Fruit fly (Drosophila melanogaster): ENCODE results near the gene CG34280.

Gene CG34280

DNA sequence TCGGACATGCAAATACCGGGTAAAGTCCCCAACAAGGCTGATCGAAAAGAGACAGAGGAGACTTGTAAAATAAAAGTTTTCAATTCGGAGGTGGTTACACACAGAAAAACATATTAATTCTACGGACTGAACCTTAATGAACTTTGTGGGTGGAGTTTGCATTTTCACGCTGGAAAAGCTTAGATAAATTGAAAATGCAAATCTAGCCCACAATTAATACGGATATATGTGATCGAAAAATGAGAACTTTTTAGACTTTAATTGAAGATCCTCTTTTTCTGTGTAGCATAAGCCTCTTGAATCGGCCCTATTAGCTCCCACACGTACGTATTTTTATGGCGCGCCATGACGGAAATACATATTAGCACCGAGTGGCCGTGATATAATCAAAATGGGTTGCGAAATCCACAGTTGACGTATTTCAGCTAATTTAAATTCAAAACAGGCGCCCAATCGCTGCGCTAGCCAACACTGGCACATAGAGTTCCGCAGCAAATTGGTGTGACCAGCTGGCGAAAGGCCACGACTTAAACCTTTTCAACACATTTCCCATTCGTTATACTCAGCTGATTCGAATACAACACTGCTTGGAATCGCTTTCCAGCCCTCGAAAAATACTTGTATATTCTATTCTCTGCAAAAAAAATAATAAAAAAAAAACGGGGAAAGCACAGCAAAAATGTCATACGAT is 18.0 kb downstream of the CG34280 start (continued):
- TF ChIP-seq lilli (GFP tag; optimal IDR thresholded peaks at IDR 0.05) (peak; percentile 69), zen (tag; optimal IDR thresholded peaks at IDR 0.05) (peak; percentile 21), tll (GFP tag; optimal IDR thresholded peaks at IDR 0.05) (no peak), CG9932 (GFP tag; IDR thresholded peaks at IDR 0.05) (peak; percentile 73), HmgZ (tag; optimal IDR thresholded peaks at IDR 0.05) (peak; percentile 65), az2 (GFP tag; optimal IDR thresholded peaks at IDR 0.05) (peak; percentile 20), CG11247 (GFP tag; IDR thresholded peaks at IDR 0.05) (peak; percentile 64), CG17361 (GFP tag; IDR thresholded peaks at IDR 0.05) (peak; percentile 49; the same call in 1 of the 3 replicates), CG15073 (GFP tag; optimal IDR thresholded peaks at IDR 0.05) (no peak), fd102C (GFP tag; optimal IDR thresholded peaks at IDR 0.05) (peak; percentile 24), Rx (GFP tag; IDR thresholded peaks at IDR 0.05) (no peak), CG8478 (optimal IDR thresholded peaks at IDR 0.05) (no peak), Fer3 (tag; optimal IDR thresholded peaks at IDR 0.05) (peak; percentile 49), CG7357 (GFP tag; IDR thresholded peaks at IDR 0.05) (no peak), Hr3 (GFP tag; optimal IDR thresholded peaks at IDR 0.05) (peak; percentile 2), grn (GFP tag; optimal IDR thresholded peaks at IDR 0.05) (no peak), vfl (GFP tag; optimal IDR thresholded peaks at IDR 0.05) (peak; percentile 57), slbo (GFP tag; IDR thresholded peaks at IDR 0.05) (peak; percentile 58), CG6272 (GFP tag; IDR thresholded peaks at IDR 0.05) (no peak), CG6254 (GFP tag; optimal IDR thresholded peaks at IDR 0.05) (no peak), Rfx (GFP tag; IDR thresholded peaks at IDR 0.05) (peak; percentile 70), unpg (GFP tag; optimal IDR thresholded peaks at IDR 0.05) (peak; percentile 7), pfk (GFP tag; optimal IDR thresholded peaks at IDR 0.05) (peak; percentile 43), H2.0 (GFP tag; IDR thresholded peaks at IDR 0.05) (no peak), HLHmδ (GFP tag; optimal IDR thresholded peaks at IDR 0.05) (peak; percentile 31), eve (GFP tag; optimal IDR thresholded peaks at IDR 0.05) (peak in 1 of 2 experiments; percentile 87), CG8944 (GFP tag; optimal IDR thresholded peaks at IDR 0.05) (peak; percentile 56), grau (tag; optimal IDR thresholded peaks at IDR 0.05) (peak; percentile 66), Myb (GFP tag; optimal IDR thresholded peaks at IDR 0.05) (peak; percentile 81), Ada2b (GFP tag; IDR thresholded peaks at IDR 0.05) (peak; percentile 72), CG3065 (GFP tag; optimal IDR thresholded peaks at IDR 0.05) (no peak), NC2β (GFP tag; optimal IDR thresholded peaks at IDR 0.05) (peak; percentile 31), tup (GFP tag; optimal IDR thresholded peaks at IDR 0.05) (peak; percentile 63), CG13296 (GFP tag; optimal IDR thresholded peaks at IDR 0.05) (peak; percentile 50), seq (GFP tag; IDR thresholded peaks at IDR 0.05) (peak; percentile 68), en (GFP tag; optimal IDR thresholded peaks at IDR 0.05) (no peak), kah (GFP tag; optimal IDR thresholded peaks at IDR 0.05) (no peak), CG7963 (GFP tag; IDR thresholded peaks at IDR 0.05; ENCODE audit: partially characterized antibody) (no peak), CG6654 (GFP tag; optimal IDR thresholded peaks at IDR 0.05) (no peak), zfh2 (GFP tag; optimal IDR thresholded peaks at IDR 0.05) (peak; percentile 61), CG1529 (GFP tag; optimal IDR thresholded peaks at IDR 0.05) (no peak), GATAe (GFP tag; conservative IDR thresholded peaks at IDR 0.05) (no peak), CG14667 (GFP tag; IDR thresholded peaks at IDR 0.05) (no peak), CG1603 (tag; optimal IDR thresholded peaks at IDR 0.05) (peak; percentile 91), maf-S (GFP tag; optimal IDR thresholded peaks at IDR 0.05) (peak; percentile 38), org-1 (GFP tag; optimal IDR thresholded peaks at IDR 0.05) (peak; percentile 38), CG3995 (GFP tag; optimal IDR thresholded peaks at IDR 0.05) (peak; percentile 47), tgo (GFP tag; IDR thresholded peaks at IDR 0.05) (peak; percentile 71; the same call in 2 of the 3 replicates), cad (GFP tag; optimal IDR thresholded peaks at IDR 0.05) (no peak), CG1832 (GFP tag; optimal IDR thresholded peaks at IDR 0.05) (no peak), hth (optimal IDR thresholded peaks at IDR 0.05) (no peak), CTCF (GFP tag; optimal IDR thresholded peaks at IDR 0.05) (no peak)
